Fruit fly (Drosophila melanogaster) whole organism, prepupa: ENCODE measurements around the gene CG43896.

ENCODE experiments used
- Blimp-1 ChIP-seq: fragments of 200-800 bp; sonication (Bioruptor generic); optimal IDR thresholded peaks from 3 replicates; lab custom pipeline; 2017; ENCODE audit warnings: missing biosample characterization, missing genetic modification characterization, mild to moderate bottlenecking, moderate library complexity, missing genetic modification reagents
- CG8632 ChIP-seq: fragments of 200-800 bp; sonication (Bioruptor generic); optimal IDR thresholded peaks from 3 replicates; lab custom pipeline; 2016; ENCODE audit warnings: missing biosample characterization, missing genetic modification characterization
- Gug ChIP-seq: fragments of 200-800 bp; sonication (Bioruptor generic); IDR thresholded peaks from 2 replicates; pipeline ENCODE4 v1.3.6; 2022; ENCODE audit warnings: missing biosample characterization, missing genetic modification characterization
- Hr39 ChIP-seq: fragments of 200-800 bp; sonication (Bioruptor generic); optimal IDR thresholded peaks from 2 replicates; lab custom pipeline; 2016; ENCODE audit warnings: missing biosample characterization, missing genetic modification characterization
- svp ChIP-seq: fragments of 200-800 bp; sonication (Bioruptor generic); peaks from one replicate; lab custom pipeline; 2016; ENCODE audit warnings: missing biosample characterization, missing genetic modification characterization

DNA sequence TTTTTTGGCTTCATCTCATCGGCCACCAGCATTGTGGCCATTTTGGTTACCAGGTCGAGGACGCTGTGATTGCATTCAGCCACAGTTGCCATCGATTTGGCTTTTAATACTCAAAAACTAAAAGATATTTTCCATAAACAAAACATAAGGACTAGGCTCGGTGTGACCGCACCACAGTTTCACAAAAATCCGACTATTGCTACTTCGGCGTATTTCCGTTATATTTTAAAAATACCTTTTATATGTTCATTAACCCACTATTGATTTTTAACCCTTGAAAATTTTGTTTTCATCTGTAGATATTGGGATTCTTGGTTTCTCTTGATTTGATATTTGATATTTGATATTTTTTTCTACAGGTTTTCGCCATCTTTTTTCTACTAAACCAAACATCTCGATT is 22.0 kb downstream of the CG43896 start, which contains the start of gene Grip163:
- TF ChIP-seq svp (GFP tag; lab: Kevin White, UChicago), result no peak
- no peak for TF ChIP-seq Gug (GFP tag; lab: Robert Waterston, UW)
- TF ChIP-seq Blimp-1, result no peak
- no peak for TF ChIP-seq Hr39
- no peak for TF ChIP-seq CG8632
